Worm (Caenorhabditis elegans) whole organism, mixed stage, embryonic: ENCODE results near the gene sde-2.

Source experiments
- M03D4.4 ChIP-seq: sonication (generic microtip); optimal IDR thresholded peaks from 2 replicates; lab custom pipeline; 2017; ENCODE audit warnings: mild to moderate bottlenecking, missing genetic modification characterization, missing compliant biosample characterization
- bed-3 ChIP-seq: fragments of 200-800 bp; sonication (Bioruptor generic); optimal IDR thresholded peaks from 3 replicates; lab custom pipeline; 2018; ENCODE audit warnings: mild to moderate bottlenecking, missing genetic modification characterization, moderate library complexity, missing compliant biosample characterization
- blmp-1 ChIP-seq: fragments of 150-350 bp; optimal IDR thresholded peaks from 2 replicates; lab custom pipeline; 2014; ENCODE audit warnings: missing biosample characterization, missing genetic modification characterization
- ceh-39 ChIP-seq: fragments of 150-350 bp; optimal IDR thresholded peaks from 2 replicates; lab custom pipeline; 2014; ENCODE audit warnings: missing biosample characterization, missing genetic modification characterization
- ces-1 ChIP-seq: fragments of 150-350 bp; optimal IDR thresholded peaks from 2 replicates; lab custom pipeline; 2014; ENCODE audit warnings: missing biosample characterization, missing genetic modification reagents, missing genetic modification characterization
- elt-1 ChIP-seq: sonication (generic microtip); optimal IDR thresholded peaks from 2 replicates; lab custom pipeline; 2017; ENCODE audit warnings: missing genetic modification characterization, mild to moderate bottlenecking, missing compliant biosample characterization, antibody characterized with exemption, moderate library complexity, borderline replicate concordance; ENCODE audit not compliant: insufficient read depth
- elt-3 ChIP-seq: fragments of 150-350 bp; optimal IDR thresholded peaks from 2 replicates; lab custom pipeline; 2014; ENCODE audit warnings: missing biosample characterization, missing genetic modification characterization
- flh-1 ChIP-seq: fragments of 200-800 bp; sonication (Bioruptor generic); optimal IDR thresholded peaks from 2 replicates; lab custom pipeline; 2018; ENCODE audit warnings: mild to moderate bottlenecking, missing genetic modification characterization, moderate library complexity, missing compliant biosample characterization
- ham-2 ChIP-seq: fragments of 200-800 bp; sonication (Bioruptor generic); optimal IDR thresholded peaks from 2 replicates; lab custom pipeline; 2018; ENCODE audit warnings: mild to moderate bottlenecking, missing genetic modification characterization, missing compliant biosample characterization
- hlh-1 ChIP-seq: fragments of 150-350 bp; optimal IDR thresholded peaks from 2 replicates; lab custom pipeline; 2014; ENCODE audit warnings: missing biosample characterization, missing genetic modification reagents, missing genetic modification characterization
- lin-13 ChIP-seq: fragments of 150-350 bp; optimal IDR thresholded peaks from 2 replicates; lab custom pipeline; 2014; ENCODE audit warnings: missing biosample characterization, missing genetic modification characterization
- lin-32 ChIP-seq: fragments of 200-800 bp; sonication (Bioruptor generic); optimal IDR thresholded peaks from 2 replicates; lab custom pipeline; 2018; ENCODE audit warnings: mild to moderate bottlenecking, missing genetic modification characterization, missing compliant biosample characterization
- mab-5 ChIP-seq: fragments of 150-350 bp; optimal IDR thresholded peaks from 2 replicates; lab custom pipeline; 2014; ENCODE audit warnings: missing biosample characterization, missing genetic modification characterization
- mls-2 ChIP-seq: sonication (generic microtip); optimal IDR thresholded peaks from 2 replicates; lab custom pipeline; 2016; ENCODE audit warnings: mild to moderate bottlenecking, missing genetic modification characterization, moderate library complexity, missing compliant biosample characterization
- nhr-12 ChIP-seq: fragments of 150-350 bp; optimal IDR thresholded peaks from 2 replicates; lab custom pipeline; 2014; ENCODE audit warnings: missing biosample characterization, missing genetic modification characterization
- nhr-2 ChIP-seq: fragments of 150-350 bp; optimal IDR thresholded peaks from 2 replicates; lab custom pipeline; 2014; ENCODE audit warnings: missing biosample characterization, missing genetic modification characterization
- nhr-28 ChIP-seq: fragments of 150-350 bp; optimal IDR thresholded peaks from 2 replicates; lab custom pipeline; 2014; ENCODE audit warnings: missing biosample characterization, missing genetic modification characterization
- pha-4 ChIP-seq: fragments of 150-350 bp; optimal IDR thresholded peaks from 2 replicates; lab custom pipeline; 2018; ENCODE audit warnings: missing biosample characterization, missing genetic modification reagents, missing genetic modification characterization
- sem-2 ChIP-seq: fragments of 200-800 bp; sonication (Bioruptor generic); optimal IDR thresholded peaks from 2 replicates; lab custom pipeline; 2018; ENCODE audit warnings: mild to moderate bottlenecking, missing genetic modification characterization, missing compliant biosample characterization
- sptf-1 ChIP-seq: sonication (generic microtip); optimal IDR thresholded peaks from 2 replicates; lab custom pipeline; 2017; ENCODE audit warnings: mild to moderate bottlenecking, missing genetic modification characterization, moderate library complexity, missing compliant biosample characterization
- tbx-8 ChIP-seq: fragments of 200-800 bp; sonication (Bioruptor generic); optimal IDR thresholded peaks from 2 replicates; lab custom pipeline; 2018; ENCODE audit warnings: mild to moderate bottlenecking, missing genetic modification characterization, moderate library complexity, missing compliant biosample characterization
- unc-39 ChIP-seq: fragments of 150-350 bp; optimal IDR thresholded peaks from 2 replicates; lab custom pipeline; 2014; ENCODE audit warnings: missing biosample characterization, missing genetic modification characterization
- unc-62 ChIP-seq: fragments of 150-350 bp; optimal IDR thresholded peaks from 2 replicates; lab custom pipeline; 2014; ENCODE audit warnings: missing biosample characterization, missing genetic modification reagents, missing genetic modification characterization
- zip-8 ChIP-seq: fragments of 150-350 bp; optimal IDR thresholded peaks from 2 replicates; lab custom pipeline; 2014; ENCODE audit warnings: missing biosample characterization, missing genetic modification characterization
- ztf-11 ChIP-seq: fragments of 150-350 bp; optimal IDR thresholded peaks from 2 replicates; lab custom pipeline; 2014; ENCODE audit warnings: missing biosample characterization, missing genetic modification characterization

Gene sde-2

DNA sequence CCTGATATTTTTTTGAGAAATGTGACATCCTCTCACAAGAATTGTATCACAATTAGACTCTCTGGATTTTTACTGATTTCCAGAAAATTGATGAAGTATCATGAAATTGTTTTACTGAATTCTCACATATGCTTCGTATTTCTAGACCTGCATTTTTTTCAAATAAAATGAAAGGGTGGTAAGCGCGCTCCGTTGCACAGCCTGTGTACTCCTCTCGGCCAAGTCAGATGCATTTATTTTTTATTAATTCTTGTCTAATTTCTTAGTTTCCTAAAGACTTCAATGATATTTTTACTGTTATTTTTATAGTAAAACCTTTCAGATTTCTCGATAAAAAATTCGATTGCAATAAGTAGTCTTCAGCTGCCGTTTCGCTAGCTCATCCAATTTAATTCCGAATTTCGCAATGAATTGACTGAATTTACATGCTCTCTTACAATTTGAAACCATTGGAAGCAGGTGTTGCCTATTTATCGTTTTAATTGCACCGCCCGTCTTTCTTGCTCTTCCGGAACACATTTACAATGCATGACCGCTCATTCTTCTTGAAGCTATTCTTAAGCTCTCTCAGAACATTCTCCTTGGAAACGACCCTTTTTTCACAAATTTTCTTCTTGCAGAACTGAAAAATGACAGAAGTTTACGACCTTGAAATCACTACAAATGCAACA is 35.7 kb upstream of the sde-2 start, which contains the start of gene tbcb-1:
tbcb-1 (plus strand) TSS at position 621 of the 671 bp plus-strand sequence.
- TF ChIP-seq ztf-11 (tag; lab: Kevin White, UChicago) = no peak

DNA sequence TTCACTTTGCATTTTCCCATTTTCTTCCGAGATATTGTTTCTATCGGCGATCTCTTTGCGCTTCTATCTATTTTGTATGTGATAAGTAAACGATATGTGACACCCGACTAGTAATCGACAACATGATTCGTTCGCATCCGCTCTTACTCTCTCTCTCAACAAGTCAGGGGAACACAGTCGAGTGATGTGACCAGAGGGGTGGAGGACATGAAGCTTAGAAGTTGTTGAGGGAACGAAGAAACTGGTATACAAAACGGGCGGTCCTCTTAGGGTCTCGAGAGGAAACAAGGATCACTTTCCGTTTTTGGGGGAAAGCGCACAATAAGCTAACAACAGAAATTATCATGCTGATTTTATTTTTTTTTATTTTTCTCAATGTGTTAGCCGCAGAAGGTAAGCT is 34.3 kb upstream of the sde-2 start, which contains the start of gene F53F4.4:
F53F4.4 (plus strand) TSS at position 301 of the 400 bp plus-strand sequence.
- TF ChIP-seq sem-2 (GFP tag; lab: Kevin White, UChicago) (no peak), hlh-1 (tag; lab: Kevin White, UChicago) (no peak)
- TF ChIP-seq, all 35 proteins: peak for 0

DNA sequence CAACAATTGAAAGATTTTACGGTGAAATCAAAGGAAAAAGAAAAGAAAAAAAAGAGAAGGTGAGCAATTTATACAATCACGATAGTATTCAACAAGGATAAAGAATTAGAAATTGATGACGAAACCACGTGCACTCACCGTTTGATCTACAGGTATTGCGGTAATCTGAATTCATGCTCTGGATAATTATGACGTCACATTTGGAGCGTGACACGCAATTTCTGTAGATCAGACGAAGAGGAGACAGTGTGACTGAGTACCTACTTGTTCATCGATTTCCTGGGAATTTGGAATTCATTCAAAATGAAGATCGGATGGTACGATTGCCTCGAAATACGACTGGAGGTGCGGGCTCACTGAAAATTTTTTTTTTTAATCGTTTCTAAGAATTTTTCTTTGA is 29.0 kb upstream of the sde-2 start:
- TF ChIP-seq lin-32 (no peak), ztf-11 (tag; lab: Kevin White, UChicago) (no peak), zip-8 (peak; percentile 91), M03D4.4 (tag; lab: Kevin White, UChicago) (no peak)

DNA sequence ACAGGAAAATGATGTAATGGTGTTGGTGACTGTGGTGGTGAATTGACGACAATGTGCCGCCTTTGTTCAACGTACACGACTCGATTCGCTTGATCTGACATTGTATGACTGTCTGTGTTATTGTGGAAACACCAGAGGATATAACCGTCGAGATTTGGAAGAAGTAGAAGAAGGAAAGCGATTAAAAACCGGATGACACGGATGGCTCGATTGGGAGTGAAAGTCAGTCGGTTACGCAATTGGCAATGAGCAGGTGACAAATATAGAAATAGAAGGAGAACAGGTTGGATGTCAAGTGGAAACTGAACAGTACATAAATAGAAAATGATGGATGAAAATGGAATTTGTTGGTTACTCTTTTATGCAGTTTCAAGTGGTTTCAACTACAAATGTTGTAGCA is 26.5 kb upstream of the sde-2 start, which contains the start of gene rdy-2:
rdy-2 (minus strand) TSS at position 101 of the 400 bp plus-strand sequence.
- no peak for TF ChIP-seq sem-2 (GFP tag; lab: Kevin White, UChicago)
- no peak for TF ChIP-seq lin-32
- TF ChIP-seq M03D4.4 (tag; lab: Kevin White, UChicago) = no peak
- no peak for TF ChIP-seq bed-3 (GFP tag; lab: Kevin White, UChicago)
- no peak for TF ChIP-seq ztf-11 (tag; lab: Kevin White, UChicago)
- TF ChIP-seq pha-4 (tag; lab: Kevin White, UChicago) = no peak
- TF ChIP-seq mls-2 = no peak
- TF ChIP-seq, all 35 proteins: peak for 0

DNA sequence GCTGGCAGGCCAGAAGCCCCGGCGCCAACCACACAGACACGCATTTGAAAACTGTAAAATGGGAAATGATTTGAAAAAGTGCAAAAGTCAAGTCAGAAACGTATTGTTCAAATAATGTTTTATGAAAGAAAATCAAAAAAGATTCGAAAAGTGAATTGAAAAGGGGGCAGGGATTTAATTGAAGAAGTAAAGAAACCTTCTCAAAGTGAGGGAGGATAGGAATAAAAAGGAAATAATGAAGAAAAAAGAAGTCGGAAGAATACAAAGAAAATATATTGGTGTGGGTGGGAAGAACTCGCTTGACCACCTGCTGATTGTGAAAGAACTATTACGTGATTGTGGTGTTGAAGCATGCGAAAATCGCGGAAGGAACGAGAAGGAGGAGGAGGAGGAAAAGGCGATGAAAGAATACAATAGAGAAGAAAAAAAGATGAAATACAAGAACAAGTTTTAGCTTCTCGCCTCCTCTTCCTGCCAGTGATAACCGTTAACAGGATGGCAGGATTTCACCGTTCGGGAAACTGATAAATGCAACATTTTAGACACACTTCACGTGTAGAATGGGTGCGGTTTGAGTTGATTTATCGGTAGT is 20.6 kb upstream of the sde-2 start, which contains the start of gene fmo-4:
fmo-4 (minus strand) TSS at position 51 of the 592 bp plus-strand sequence.
- TF ChIP-seq unc-39 (tag; lab: Kevin White, UChicago) (no peak), sem-2 (GFP tag; lab: Kevin White, UChicago) (no peak), nhr-12 (no peak), M03D4.4 (tag; lab: Kevin White, UChicago) (no peak), unc-62 (GFP tag; lab: Kevin White, UChicago) (no peak), mab-5 (tag; lab: Kevin White, UChicago) (no peak), elt-1 (no peak), hlh-1 (tag; lab: Kevin White, UChicago) (no peak), flh-1 (GFP tag; lab: Kevin White, UChicago) (no peak), zip-8 (no peak), ceh-39 (tag; lab: Kevin White, UChicago) (no peak), elt-3 (tag; lab: Kevin White, UChicago) (no peak), nhr-28 (no peak), ztf-11 (tag; lab: Kevin White, UChicago) (no peak), mls-2 (no peak), tbx-8 (GFP tag; lab: Kevin White, UChicago) (no peak), ham-2 (GFP tag; lab: Kevin White, UChicago) (no peak), blmp-1 (tag; lab: Kevin White, UChicago) (no peak), nhr-2 (tag; lab: Kevin White, UChicago) (no peak)

DNA sequence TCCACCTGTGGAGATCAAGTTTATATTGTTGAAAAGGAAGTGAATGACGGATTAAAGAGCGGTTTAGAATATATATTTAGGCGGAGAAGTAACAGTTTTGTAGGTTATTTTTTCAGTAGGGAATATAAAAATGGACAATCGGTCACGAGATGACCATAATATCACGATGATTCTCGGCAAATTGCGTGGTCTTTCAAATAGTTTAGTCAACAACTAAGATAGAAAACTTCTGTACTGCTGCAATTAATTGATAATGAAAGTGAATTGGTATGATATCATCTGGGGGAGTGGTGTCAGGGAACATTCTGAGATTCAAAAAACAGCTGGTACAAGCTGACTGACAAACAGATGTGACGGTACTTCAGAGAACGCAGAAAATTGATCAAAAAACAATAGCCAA is 18.9 kb upstream of the sde-2 start:
- no peak for TF ChIP-seq mab-5 (tag; lab: Kevin White, UChicago)
- TF ChIP-seq ces-1 (GFP tag; lab: Kevin White, UChicago) = no peak
- TF ChIP-seq nhr-12 = no peak
- TF ChIP-seq unc-62 (GFP tag; lab: Kevin White, UChicago) = no peak
- TF ChIP-seq tbx-8 (GFP tag; lab: Kevin White, UChicago) = no peak
- no peak for TF ChIP-seq sptf-1
- no peak for TF ChIP-seq lin-13
- TF ChIP-seq, all 35 proteins: peak for 0

DNA sequence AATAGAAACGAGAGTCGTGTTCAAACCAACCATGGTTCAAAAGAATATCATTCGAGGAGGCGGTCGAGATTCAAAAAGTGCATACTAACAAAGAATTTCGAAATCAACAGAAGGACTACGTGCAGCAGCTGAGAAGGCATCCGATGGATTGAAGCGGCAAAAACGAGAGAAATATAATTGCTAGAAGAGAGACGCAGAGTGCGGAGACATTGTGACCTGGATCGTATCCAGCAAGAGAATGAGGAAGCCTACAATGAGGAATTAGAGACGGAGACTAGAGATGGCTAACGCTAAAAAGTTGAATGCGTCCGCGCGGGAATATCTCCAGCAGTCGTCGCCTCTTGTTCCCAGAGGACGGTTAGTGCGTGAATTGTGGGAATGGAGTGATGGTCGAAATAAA is 17.6 kb upstream of the sde-2 start:
- TF ChIP-seq sptf-1 (no peak), ham-2 (GFP tag; lab: Kevin White, UChicago) (peak; percentile 93)
- TF ChIP-seq, all 35 proteins: peak for 1
